Fruit fly (Drosophila melanogaster) whole organism, embryonic: ENCODE measurements around the gene CG14642.

Source experiments
- C15 ChIP-seq: fragments of 200-800 bp; sonication (Bioruptor generic); IDR thresholded peaks from 3 replicates; pipeline ENCODE4 v1.3.6; 2022; ENCODE audit warnings: missing biosample characterization, missing genetic modification characterization
- CG10431 ChIP-seq: fragments of 200-800 bp; sonication (Bioruptor generic); optimal IDR thresholded peaks from 3 replicates; lab custom pipeline; 2018; ENCODE audit warnings: missing biosample characterization, mild to moderate bottlenecking, missing genetic modification characterization
- CG12104 ChIP-seq: fragments of 200-800 bp; sonication (Bioruptor generic); optimal IDR thresholded peaks from 3 replicates; lab custom pipeline; 2016; ENCODE audit warnings: missing biosample characterization, missing genetic modification characterization
- CG12659 ChIP-seq: fragments of 200-800 bp; sonication (Bioruptor generic); optimal IDR thresholded peaks from 3 replicates; lab custom pipeline; 2017; ENCODE audit warnings: mild to moderate bottlenecking, missing biosample characterization, missing genetic modification reagents, missing genetic modification characterization
- CG13894 ChIP-seq: fragments of 200-800 bp; sonication (Bioruptor generic); optimal IDR thresholded peaks from 3 replicates; lab custom pipeline; 2018; ENCODE audit warnings: missing biosample characterization, mild to moderate bottlenecking, missing genetic modification characterization, moderate library complexity
- CG15011 ChIP-seq: fragments of 200-800 bp; sonication (Bioruptor generic); optimal IDR thresholded peaks from 3 replicates; lab custom pipeline; 2018; ENCODE audit warnings: missing biosample characterization, mild to moderate bottlenecking, missing genetic modification characterization
- CG1792 ChIP-seq: fragments of 200-800 bp; sonication (Bioruptor generic); optimal IDR thresholded peaks from 2 replicates; lab custom pipeline; 2016; ENCODE audit warnings: missing biosample characterization, missing genetic modification characterization
- CG18262 ChIP-seq: fragments of 200-800 bp; optimal IDR thresholded peaks from 3 replicates; lab custom pipeline; 2019; ENCODE audit warnings: missing biosample characterization, mild to moderate bottlenecking, missing genetic modification characterization, moderate library complexity
- CG18476 ChIP-seq: fragments of 200-800 bp; sonication (Bioruptor generic); optimal IDR thresholded peaks from 2 replicates; lab custom pipeline; 2016; ENCODE audit warnings: missing biosample characterization, mild to moderate bottlenecking, missing genetic modification characterization
- CG18764 ChIP-seq: fragments of 200-800 bp; sonication (Bioruptor generic); optimal IDR thresholded peaks from 3 replicates; lab custom pipeline; 2016; ENCODE audit warnings: missing biosample characterization, missing genetic modification characterization
- CG2120 ChIP-seq: fragments of 200-800 bp; sonication (Bioruptor generic); optimal IDR thresholded peaks from 3 replicates; lab custom pipeline; 2016; ENCODE audit warnings: missing biosample characterization, missing genetic modification characterization
- CG33213 ChIP-seq: fragments of 200-800 bp; sonication (Bioruptor generic); optimal IDR thresholded peaks from 3 replicates; lab custom pipeline; 2016; ENCODE audit warnings: missing biosample characterization, missing genetic modification characterization
- CG4617 ChIP-seq: fragments of 200-800 bp; sonication (Bioruptor generic); optimal IDR thresholded peaks from 3 replicates; lab custom pipeline; 2016; ENCODE audit warnings: missing biosample characterization, missing genetic modification characterization, borderline replicate concordance
- CG5953 ChIP-seq: fragments of 200-800 bp; sonication (Bioruptor generic); IDR thresholded peaks from 2 replicates; pipeline ENCODE4 v1.3.6; 2022; ENCODE audit warnings: missing biosample characterization, missing genetic modification characterization
- CG8281 ChIP-seq: fragments of 200-800 bp; sonication (Bioruptor generic); optimal IDR thresholded peaks from 2 replicates; lab custom pipeline; 2018; ENCODE audit warnings: missing biosample characterization, mild to moderate bottlenecking, missing genetic modification characterization, moderate library complexity
- CG8478 ChIP-seq: fragments of >200 bp; optimal IDR thresholded peaks from 2 replicates; lab custom pipeline; 2018
- D19B ChIP-seq: fragments of 200-800 bp; sonication (Bioruptor generic); optimal IDR thresholded peaks from 2 replicates; lab custom pipeline; 2017; ENCODE audit warnings: missing biosample characterization, mild to moderate bottlenecking, missing genetic modification characterization
- Dll ChIP-seq: fragments of 200-800 bp; sonication (Bioruptor generic); IDR thresholded peaks from 4 replicates; pipeline ENCODE4 v1.3.6; 2022; ENCODE audit warnings: missing biosample characterization, missing genetic modification characterization; ENCODE audit not compliant: partially characterized antibody
- Gsc ChIP-seq: fragments of 200-800 bp; sonication (Bioruptor generic); IDR thresholded peaks from 2 replicates; pipeline ENCODE4 v1.3.6; 2022; ENCODE audit warnings: missing biosample characterization, missing genetic modification characterization
- HLHmδ ChIP-seq: fragments of 200-800 bp; sonication (Bioruptor generic); optimal IDR thresholded peaks from 2 replicates; lab custom pipeline; 2018; ENCODE audit warnings: missing biosample characterization, mild to moderate bottlenecking, missing genetic modification characterization, moderate library complexity
- Hr3 ChIP-seq: fragments of 200-800 bp; sonication (Bioruptor generic); optimal IDR thresholded peaks from 3 replicates; lab custom pipeline; 2016; ENCODE audit warnings: missing biosample characterization, missing genetic modification characterization
- Spps ChIP-seq: fragments of 200-800 bp; sonication (Bioruptor generic); optimal IDR thresholded peaks from 2 replicates; lab custom pipeline; 2018; ENCODE audit warnings: missing biosample characterization, mild to moderate bottlenecking, missing genetic modification characterization
- bcd ChIP-seq: fragments of 200-800 bp; sonication (Bioruptor generic); optimal IDR thresholded peaks from 2 replicates; lab custom pipeline; 2017; ENCODE audit warnings: missing biosample characterization, mild to moderate bottlenecking, missing genetic modification characterization
- crc ChIP-seq: fragments of 200-800 bp; sonication (Bioruptor generic); optimal IDR thresholded peaks from 2 replicates; lab custom pipeline; 2016; ENCODE audit warnings: missing biosample characterization, missing genetic modification characterization
- croc ChIP-seq: fragments of 200-800 bp; sonication (Bioruptor generic); conservative IDR thresholded peaks from 3 replicates; pipeline ENCODE4 v1.3.6; 2022; ENCODE audit warnings: missing biosample characterization, missing genetic modification characterization
- danr ChIP-seq: fragments of 200-800 bp; sonication (Bioruptor generic); IDR thresholded peaks from 2 replicates; pipeline ENCODE4 v1.3.6; 2022; ENCODE audit warnings: missing biosample characterization, missing genetic modification characterization
- dati ChIP-seq: fragments of 200-800 bp; sonication (Bioruptor generic); IDR thresholded peaks from 2 replicates; pipeline ENCODE4 v1.3.6; 2022; ENCODE audit warnings: missing biosample characterization, missing genetic modification characterization
- dm ChIP-seq: fragments of 200-800 bp; sonication (Bioruptor generic); optimal IDR thresholded peaks from 3 replicates; lab custom pipeline; 2016; ENCODE audit warnings: missing biosample characterization, missing genetic modification characterization
- ewg ChIP-seq: fragments of 200-800 bp; sonication (Bioruptor generic); optimal IDR thresholded peaks from 3 replicates; lab custom pipeline; 2017; ENCODE audit warnings: mild to moderate bottlenecking, missing biosample characterization, missing genetic modification reagents, missing genetic modification characterization
- fd102C ChIP-seq: fragments of 200-800 bp; sonication (Bioruptor generic); optimal IDR thresholded peaks from 2 replicates; lab custom pipeline; 2018; ENCODE audit warnings: missing biosample characterization, mild to moderate bottlenecking, missing genetic modification characterization, moderate library complexity
- fd96Cb ChIP-seq: fragments of 200-800 bp; sonication (Bioruptor generic); optimal IDR thresholded peaks from 2 replicates; lab custom pipeline; 2018; ENCODE audit warnings: missing biosample characterization, mild to moderate bottlenecking, missing genetic modification characterization, moderate library complexity
- gro ChIP-seq: fragments of 200-800 bp; sonication (Bioruptor generic); optimal IDR thresholded peaks from 2 replicates; lab custom pipeline; 2016; ENCODE audit warnings: missing biosample characterization, missing genetic modification characterization
- hbn ChIP-seq: fragments of 200-800 bp; sonication (Bioruptor generic); IDR thresholded peaks from 2 replicates; pipeline ENCODE4 v1.3.6; 2022; ENCODE audit warnings: missing biosample characterization, missing genetic modification characterization; ENCODE audit not compliant: partially characterized antibody
- hkb ChIP-seq, 2 experiments: fragments of 200-800 bp in 1 of 2; fragments of >200 bp in 1 of 2; sonication (Bioruptor generic) in 1 of 2; IDR thresholded peaks in 1 of 2; optimal IDR thresholded peaks in 1 of 2; 2 replicates each; pipeline versions ENCODE4 v1.3.6 to Lab custom; 2017 to 2022; ENCODE audit warnings: missing biosample characterization in 1 of 2, missing genetic modification characterization in 1 of 2
- jigr1 ChIP-seq: fragments of 200-800 bp; sonication (Bioruptor generic); IDR thresholded peaks from 3 replicates; pipeline ENCODE4 v1.3.6; 2022; ENCODE audit warnings: missing biosample characterization, missing genetic modification characterization
- nau ChIP-seq: fragments of 200-800 bp; sonication (Bioruptor generic); optimal IDR thresholded peaks from 3 replicates; lab custom pipeline; 2017; ENCODE audit warnings: missing biosample characterization, mild to moderate bottlenecking, missing genetic modification characterization, missing genetic modification reagents
- nerfin-1 ChIP-seq: fragments of 200-800 bp; sonication (Bioruptor generic); optimal IDR thresholded peaks from 3 replicates; lab custom pipeline; 2019; ENCODE audit warnings: missing biosample characterization, mild to moderate bottlenecking, missing genetic modification characterization, moderate library complexity
- odd ChIP-seq: fragments of 200-800 bp; sonication (Bioruptor generic); optimal IDR thresholded peaks from 2 replicates; lab custom pipeline; 2017; ENCODE audit warnings: missing biosample characterization, mild to moderate bottlenecking, missing genetic modification characterization
- onecut ChIP-seq: fragments of 200-800 bp; sonication (Bioruptor generic); IDR thresholded peaks from 2 replicates; pipeline ENCODE4 v1.3.6; 2022; ENCODE audit warnings: missing biosample characterization, missing genetic modification characterization
- org-1 ChIP-seq: fragments of 200-800 bp; sonication (Bioruptor generic); optimal IDR thresholded peaks from 2 replicates; lab custom pipeline; 2017; ENCODE audit warnings: missing biosample characterization, missing genetic modification characterization
- psq ChIP-seq: fragments of 200-800 bp; sonication (Bioruptor generic); optimal IDR thresholded peaks from 2 replicates; lab custom pipeline; 2017; ENCODE audit warnings: missing biosample characterization, missing genetic modification characterization
- sr ChIP-seq: fragments of 200-800 bp; sonication (Bioruptor generic); IDR thresholded peaks from 3 replicates; pipeline ENCODE4 v1.3.6; 2022; ENCODE audit warnings: missing biosample characterization, missing genetic modification characterization
- ssp ChIP-seq: fragments of 200-800 bp; sonication (Bioruptor generic); IDR thresholded peaks from 2 replicates; pipeline ENCODE4 v1.3.6; 2022; ENCODE audit warnings: missing biosample characterization, missing genetic modification characterization
- trem ChIP-seq: fragments of 200-800 bp; optimal IDR thresholded peaks from 3 replicates; lab custom pipeline; 2019; ENCODE audit warnings: missing biosample characterization, mild to moderate bottlenecking, missing genetic modification characterization, moderate library complexity
- trh ChIP-seq: fragments of 200-800 bp; sonication (Bioruptor generic); optimal IDR thresholded peaks from 2 replicates; lab custom pipeline; 2016; ENCODE audit warnings: missing biosample characterization, missing genetic modification characterization
- unc-4 ChIP-seq: fragments of 200-800 bp; sonication (Bioruptor generic); IDR thresholded peaks from 2 replicates; pipeline ENCODE4 v1.3.6; 2022; ENCODE audit warnings: missing biosample characterization, missing genetic modification characterization; ENCODE audit not compliant: partially characterized antibody
- wdn ChIP-seq: fragments of 200-800 bp; sonication (Bioruptor generic); IDR thresholded peaks from 2 replicates; pipeline ENCODE4 v1.3.6; 2022; ENCODE audit warnings: missing biosample characterization, missing genetic modification characterization
- wor ChIP-seq: fragments of 200-800 bp; sonication (Bioruptor generic); IDR thresholded peaks from 2 replicates; pipeline ENCODE4 v1.3.6; 2022; ENCODE audit warnings: missing biosample characterization, missing genetic modification characterization
- yki ChIP-seq: fragments of >200 bp; optimal IDR thresholded peaks from 3 replicates; lab custom pipeline; 2018
- zf30C ChIP-seq: fragments of 200-800 bp; sonication (Bioruptor generic); optimal IDR thresholded peaks from 3 replicates; lab custom pipeline; 2018; ENCODE audit warnings: missing biosample characterization, mild to moderate bottlenecking, missing genetic modification characterization

Gene CG14642

dm6 chr3R:4229137-4229764, 13.3 kb downstream of the CG14642 start, which contains the start of gene DhpD (continued):
- TF ChIP-seq hbn (GFP tag; lab: Robert Waterston, UW) (no peak), Gsc (GFP tag; lab: Robert Waterston, UW) (no peak), nau (GFP tag; lab: Kevin White, UChicago) (no peak), org-1 (GFP tag; lab: Kevin White, UChicago) (peak; percentile 6), yki (no peak), croc (GFP tag; lab: Robert Waterston, UW) (peak; percentile 42; the same call in 2 of the 3 replicates), nerfin-1 (no peak), CG2120 (GFP tag; lab: Kevin White, UChicago) (peak; percentile 88), CG8478 (no peak), CG18262 (tag; lab: Kevin White, UChicago) (peak; percentile 68), CG8281 (tag; lab: Kevin White, UChicago) (peak; percentile 2), ewg (GFP tag; lab: Kevin White, UChicago) (peak; percentile 27), trem (tag; lab: Kevin White, UChicago) (peak; percentile 50), jigr1 (GFP tag; lab: Robert Waterston, UW) (0 out of 3 replicates have a peak, but pooled peaks have one; percentile 30), CG18764 (GFP tag; lab: Kevin White, UChicago) (peak; percentile 30), sr (GFP tag; lab: Robert Waterston, UW) (no peak), unc-4 (GFP tag; lab: Robert Waterston, UW) (no peak), wor (GFP tag; lab: Robert Waterston, UW) (no peak), odd (GFP tag; lab: Kevin White, UChicago) (no peak), fd102C (GFP tag; lab: Kevin White, UChicago) (no peak), onecut (GFP tag; lab: Robert Waterston, UW) (peak; percentile 60), CG13894 (tag; lab: Kevin White, UChicago) (peak; percentile 78), D19B (GFP tag; lab: Kevin White, UChicago) (peak; percentile 63), ssp (peak; percentile 48), wdn (GFP tag; lab: Robert Waterston, UW) (peak; percentile 60; the same call in 1 of the 2 replicates), CG12104 (GFP tag; lab: Kevin White, UChicago) (peak; percentile 72), CG10431 (GFP tag; lab: Kevin White, UChicago) (no peak), CG12659 (GFP tag; lab: Kevin White, UChicago) (peak; percentile 80), fd96Cb (tag; lab: Kevin White, UChicago) (peak; percentile 63), bcd (GFP tag; lab: Kevin White, UChicago) (peak; percentile 78), gro (GFP tag; lab: Kevin White, UChicago) (peak; percentile 29), CG18476 (GFP tag; lab: Kevin White, UChicago) (peak; percentile 50), CG15011 (GFP tag; lab: Kevin White, UChicago) (peak; percentile 51), zf30C (GFP tag; lab: Kevin White, UChicago) (no peak), danr (0 out of 2 replicates have a peak, but pooled peaks have one; percentile 32), CG4617 (peak; percentile 29), trh (GFP tag; lab: Kevin White, UChicago) (no peak), CG5953 (GFP tag; lab: Robert Waterston, UW) (no peak), HLHmδ (GFP tag; lab: Kevin White, UChicago) (no peak), CG1792 (GFP tag; lab: Kevin White, UChicago) (no peak), C15 (GFP tag; lab: Robert Waterston, UW) (0 out of 3 replicates have a peak, but pooled peaks have one; percentile 21), Dll (GFP tag; lab: Robert Waterston, UW) (no peak), Hr3 (GFP tag; lab: Kevin White, UChicago) (peak; percentile 59), hkb (optimal IDR thresholded peaks at IDR 0.05; lab: Kevin White, UChicago) (no peak), hkb (GFP tag; IDR thresholded peaks at IDR 0.05; lab: Robert Waterston, UW) (peak; percentile 81), Spps (no peak), psq (peak; percentile 18), dati (0 out of 2 replicates have a peak, but pooled peaks have one; percentile 13), crc (GFP tag; lab: Kevin White, UChicago) (no peak), dm (peak; percentile 35), CG33213 (peak; percentile 35)
